Fruit fly (Drosophila melanogaster): ENCODE measurements around the gene CG15169.

Gene CG15169

dm6 chr2L:19009130-19009529 is 18.3 kb downstream of the CG15169 start, which contains the start of gene RpL30 (continued):
- peak; percentile 86 for TF ChIP-seq CG31365 (tag; optimal IDR thresholded peaks at IDR 0.05)
- peak; percentile 85 for TF ChIP-seq CG12236 (GFP tag; optimal IDR thresholded peaks at IDR 0.05)
- TF ChIP-seq CG13123 (GFP tag; optimal IDR thresholded peaks at IDR 0.05): peak; percentile 82
- peak; percentile 57; the same call in 2 of the 3 replicates for TF ChIP-seq Mrtf (GFP tag; IDR thresholded peaks at IDR 0.05)
- TF ChIP-seq CG9727 (GFP tag; optimal IDR thresholded peaks at IDR 0.05): peak; percentile 95
- TF ChIP-seq nmo (GFP tag; optimal IDR thresholded peaks at IDR 0.05): peak; percentile 88
- peak; percentile 80 for TF ChIP-seq nerfin-1 (tag; optimal IDR thresholded peaks at IDR 0.05)
- TF ChIP-seq E2f1 (GFP tag; IDR thresholded peaks at IDR 0.05): peak; percentile 75
- TF ChIP-seq CG16779 (GFP tag; IDR thresholded peaks at IDR 0.05): peak; percentile 91
- TF ChIP-seq eve (GFP tag; optimal IDR thresholded peaks at IDR 0.05): no peak
- peak; percentile 90 for TF ChIP-seq maf-S (GFP tag; optimal IDR thresholded peaks at IDR 0.05)
- TF ChIP-seq toy (GFP tag; IDR thresholded peaks at IDR 0.05): peak; percentile 63; the same call in 1 of the 2 replicates
- TF ChIP-seq C15 (GFP tag; IDR thresholded peaks at IDR 0.05): peak; percentile 85; the same call in 2 of the 3 replicates
- peak; percentile 70 to 87 for TF ChIP-seq chif (GFP tag; optimal IDR thresholded peaks at IDR 0.05)
- TF ChIP-seq CG11560 (tag; IDR thresholded peaks at IDR 0.05): peak; percentile 79; the same call in 2 of the 3 replicates
- 0 out of 2 replicates have a peak, but pooled peaks have one; percentile 52 for TF ChIP-seq CkIIα-i1 (GFP tag; IDR thresholded peaks at IDR 0.05)
- TF ChIP-seq CG7987 (GFP tag; optimal IDR thresholded peaks at IDR 0.05): peak; percentile 98
- peak; percentile 82 for TF ChIP-seq CG7786 (GFP tag; optimal IDR thresholded peaks at IDR 0.05)
- peak; percentile 60 for TF ChIP-seq Deaf1 (tag; optimal IDR thresholded peaks at IDR 0.05)
- peak; percentile 84 for TF ChIP-seq ase (GFP tag; IDR thresholded peaks at IDR 0.05)
- peak; percentile 91 for TF ChIP-seq onecut (GFP tag; IDR thresholded peaks at IDR 0.05)
- peak; percentile 77 for TF ChIP-seq slou (GFP tag; optimal IDR thresholded peaks at IDR 0.05)
- TF ChIP-seq CG11456 (GFP tag; IDR thresholded peaks at IDR 0.05): peak; percentile 93
- peak; percentile 91 for TF ChIP-seq Hand (GFP tag; optimal IDR thresholded peaks at IDR 0.05)
- peak; percentile 74 for TF ChIP-seq gsb (GFP tag; IDR thresholded peaks at IDR 0.05)
- TF ChIP-seq Sin3A (optimal IDR thresholded peaks at IDR 0.05): peak; percentile 84
- peak; percentile 79 for TF ChIP-seq Antp (GFP tag; optimal IDR thresholded peaks at IDR 0.05)
- peak; percentile 77 for TF ChIP-seq fu2 (GFP tag; optimal IDR thresholded peaks at IDR 0.05)
- TF ChIP-seq PHDP (tag; optimal IDR thresholded peaks at IDR 0.05): peak; percentile 92
- TF ChIP-seq salm (tag; optimal IDR thresholded peaks at IDR 0.05): peak; percentile 92
- peak; percentile 88 for TF ChIP-seq HLH54F (GFP tag; optimal IDR thresholded peaks at IDR 0.05)
- peak; percentile 86 for TF ChIP-seq NFAT (GFP tag; IDR thresholded peaks at IDR 0.05)
- TF ChIP-seq CG17361 (GFP tag; IDR thresholded peaks at IDR 0.05): peak; percentile 78
- TF ChIP-seq CG3281 (GFP tag; optimal IDR thresholded peaks at IDR 0.05): peak; percentile 93
- peak; percentile 83 for TF ChIP-seq jumu (GFP tag; optimal IDR thresholded peaks at IDR 0.05)
- TF ChIP-seq zfh2 (GFP tag; optimal IDR thresholded peaks at IDR 0.05): peak; percentile 87
- TF ChIP-seq CG8944 (GFP tag; optimal IDR thresholded peaks at IDR 0.05): peak; percentile 73
- peak; percentile 98 for TF ChIP-seq lab (GFP tag; optimal IDR thresholded peaks at IDR 0.05)
- TF ChIP-seq sc (optimal IDR thresholded peaks at IDR 0.05): no peak
- peak; percentile 66 for TF ChIP-seq sc (GFP tag; optimal IDR thresholded peaks at IDR 0.05)
- peak; percentile 75 for TF ChIP-seq gem (tag; optimal IDR thresholded peaks at IDR 0.05)
- TF ChIP-seq amos (GFP tag; IDR thresholded peaks at IDR 0.05; ENCODE audit: partially characterized antibody): peak; percentile 69
- peak; percentile 77 for TF ChIP-seq MBD-R2 (GFP tag; IDR thresholded peaks at IDR 0.05)
- TF ChIP-seq CG11398 (GFP tag; optimal IDR thresholded peaks at IDR 0.05): peak; percentile 94
- TF ChIP-seq Med (GFP tag): peak; percentile 99
- TF ChIP-seq Dad (GFP tag; optimal IDR thresholded peaks at IDR 0.05): peak; percentile 93
- peak; percentile 70 for TF ChIP-seq CG5180 (GFP tag; optimal IDR thresholded peaks at IDR 0.05)
- peak; percentile 74; the same call in 1 of the 2 replicates for TF ChIP-seq CG17612 (GFP tag; IDR thresholded peaks at IDR 0.05)
- TF ChIP-seq Ets65A (GFP tag): peak; percentile 99
- TF ChIP-seq Adf1 (GFP tag; IDR thresholded peaks at IDR 0.05): peak; percentile 72
- peak; percentile 99 for TF ChIP-seq ci (GFP tag; IDR thresholded peaks at IDR 0.05)
- peak; percentile 95 for TF ChIP-seq nom (GFP tag; optimal IDR thresholded peaks at IDR 0.05)

All from whole organism, embryonic.